Fruit fly (Drosophila melanogaster) whole organism, embryonic: ENCODE results near the gene Cyp303a1.

Source experiments
- CG11093 ChIP-seq: fragments of 200-800 bp; sonication (Bioruptor generic); IDR thresholded peaks from 3 replicates; pipeline ENCODE4 v1.3.6; 2022; ENCODE audit warnings: missing biosample characterization, missing genetic modification characterization
- CG11456 ChIP-seq: fragments of 200-800 bp; sonication (Bioruptor generic); IDR thresholded peaks from 3 replicates; pipeline ENCODE4 v1.3.6; 2022; ENCODE audit warnings: missing biosample characterization, missing genetic modification characterization
- CG13624 ChIP-seq: fragments of 200-800 bp; sonication (Bioruptor generic); optimal IDR thresholded peaks from 2 replicates; lab custom pipeline; 2016; ENCODE audit warnings: missing biosample characterization, missing genetic modification characterization
- CG13894 ChIP-seq: fragments of 200-800 bp; sonication (Bioruptor generic); optimal IDR thresholded peaks from 3 replicates; lab custom pipeline; 2018; ENCODE audit warnings: missing biosample characterization, mild to moderate bottlenecking, missing genetic modification characterization, moderate library complexity
- CG15073 ChIP-seq: fragments of 200-800 bp; sonication (Bioruptor generic); optimal IDR thresholded peaks from 2 replicates; lab custom pipeline; 2016; ENCODE audit warnings: missing biosample characterization, missing genetic modification characterization
- CG1602 ChIP-seq: fragments of 200-800 bp; sonication (Bioruptor generic); optimal IDR thresholded peaks from 3 replicates; lab custom pipeline; 2016; ENCODE audit warnings: missing biosample characterization, missing genetic modification characterization
- CG17361 ChIP-seq: fragments of 200-800 bp; sonication (Bioruptor generic); IDR thresholded peaks from 3 replicates; pipeline ENCODE4 v1.3.6; 2022; ENCODE audit warnings: missing biosample characterization, missing genetic modification characterization
- CG2129 ChIP-seq: fragments of 200-800 bp; sonication (Bioruptor generic); IDR thresholded peaks from 2 replicates; pipeline ENCODE4 v1.3.6; 2022; ENCODE audit warnings: missing biosample characterization, missing genetic modification characterization; ENCODE audit not compliant: partially characterized antibody
- CG2678 ChIP-seq: fragments of 200-800 bp; sonication (Bioruptor generic); optimal IDR thresholded peaks from 3 replicates; lab custom pipeline; 2019; ENCODE audit warnings: missing biosample characterization, mild to moderate bottlenecking, missing genetic modification characterization, moderate library complexity
- CG30403 ChIP-seq: fragments of 200-800 bp; sonication (Bioruptor generic); optimal IDR thresholded peaks from 3 replicates; lab custom pipeline; 2016; ENCODE audit warnings: missing biosample characterization, missing genetic modification characterization
- CG31441 ChIP-seq: fragments of 200-800 bp; sonication (Bioruptor generic); IDR thresholded peaks from 2 replicates; pipeline ENCODE4 v1.3.6; 2022; ENCODE audit warnings: missing biosample characterization, missing genetic modification characterization
- CG33213 ChIP-seq: fragments of 200-800 bp; sonication (Bioruptor generic); optimal IDR thresholded peaks from 3 replicates; lab custom pipeline; 2016; ENCODE audit warnings: missing biosample characterization, missing genetic modification characterization
- CG3726 ChIP-seq: fragments of 200-800 bp; sonication (Bioruptor generic); IDR thresholded peaks from 3 replicates; pipeline ENCODE4, ENCODE4 v1.3.6; 2022; ENCODE audit warnings: missing biosample characterization, missing genetic modification characterization
- CG4282 ChIP-seq: fragments of 200-800 bp; sonication (Bioruptor generic); optimal IDR thresholded peaks from 2 replicates; lab custom pipeline; 2016; ENCODE audit warnings: missing biosample characterization, missing genetic modification characterization
- CG7556 ChIP-seq: fragments of 200-800 bp; sonication (Bioruptor generic); optimal IDR thresholded peaks from 2 replicates; lab custom pipeline; 2017; ENCODE audit warnings: missing biosample characterization, mild to moderate bottlenecking, missing genetic modification characterization
- CG8944 ChIP-seq: fragments of 200-800 bp; sonication (Bioruptor generic); optimal IDR thresholded peaks from 3 replicates; lab custom pipeline; 2016; ENCODE audit warnings: missing biosample characterization, missing genetic modification characterization
- CoRest ChIP-seq: fragments of 200-800 bp; sonication (Bioruptor generic); optimal IDR thresholded peaks from 3 replicates; lab custom pipeline; 2018; ENCODE audit warnings: missing biosample characterization, mild to moderate bottlenecking, missing genetic modification characterization, moderate library complexity
- Deaf1 ChIP-seq: fragments of 200-800 bp; optimal IDR thresholded peaks from 3 replicates; lab custom pipeline; 2019; ENCODE audit warnings: missing biosample characterization, mild to moderate bottlenecking, missing genetic modification characterization, moderate library complexity
- Dll ChIP-seq: fragments of 200-800 bp; sonication (Bioruptor generic); IDR thresholded peaks from 4 replicates; pipeline ENCODE4 v1.3.6; 2022; ENCODE audit warnings: missing biosample characterization, missing genetic modification characterization; ENCODE audit not compliant: partially characterized antibody
- Dref ChIP-seq: fragments of 200-800 bp; sonication (Bioruptor generic); IDR thresholded peaks from 2 replicates; pipeline ENCODE4 v1.3.6; 2022; ENCODE audit warnings: missing biosample characterization, missing genetic modification characterization
- Ets65A ChIP-seq: fragments of 200-800 bp; sonication (Bioruptor generic); peaks from one replicate; lab custom pipeline; 2016; ENCODE audit warnings: missing biosample characterization, missing genetic modification characterization
- Gug ChIP-seq: fragments of 200-800 bp; sonication (Bioruptor generic); IDR thresholded peaks from 4 replicates; pipeline ENCODE4 v1.3.6; 2022; ENCODE audit warnings: missing biosample characterization, missing genetic modification characterization
- HmgZ ChIP-seq: fragments of 200-800 bp; sonication (Bioruptor generic); optimal IDR thresholded peaks from 2 replicates; lab custom pipeline; 2018; ENCODE audit warnings: missing biosample characterization, mild to moderate bottlenecking, missing genetic modification characterization
- Hr78 ChIP-seq, 2 experiments: fragments of 200-800 bp in 1 of 2; fragments of >200 bp in 1 of 2; sonication (Bioruptor generic) in 1 of 2; optimal IDR thresholded peaks; 2 replicates each; lab custom pipeline; 2017 to 2019; ENCODE audit warnings: missing biosample characterization in 2 of 2, missing genetic modification characterization in 2 of 2, mild to moderate bottlenecking in 1 of 2, moderate library complexity in 1 of 2
- NK7.1 ChIP-seq: fragments of 200-800 bp; sonication (Bioruptor generic); optimal IDR thresholded peaks from 3 replicates; lab custom pipeline; 2016; ENCODE audit warnings: missing biosample characterization, missing genetic modification characterization
- Sry-β ChIP-seq: fragments of 200-800 bp; sonication (Bioruptor generic); optimal IDR thresholded peaks from 2 replicates; lab custom pipeline; 2018; ENCODE audit warnings: missing biosample characterization, mild to moderate bottlenecking, missing genetic modification characterization, moderate library complexity
- Stat92E ChIP-seq, 3 experiments: fragments of >200 bp in 2 of 3; fragments of 200-800 bp in 1 of 3; sonication (Bioruptor generic) in 1 of 3; optimal IDR thresholded peaks; 2 replicates each; lab custom pipeline; 2017 to 2019; ENCODE audit warnings: missing biosample characterization in 3 of 3, missing genetic modification characterization in 3 of 3, mild to moderate bottlenecking in 1 of 3, moderate library complexity in 1 of 3
- Tbp ChIP-seq: fragments of >200 bp; optimal IDR thresholded peaks from 2 replicates; lab custom pipeline; 2018; ENCODE audit warnings: missing biosample characterization, missing genetic modification characterization
- amos ChIP-seq: fragments of 200-800 bp; sonication (Bioruptor generic); IDR thresholded peaks from 2 replicates; pipeline ENCODE4 v1.3.6; 2022; ENCODE audit warnings: missing biosample characterization, missing genetic modification characterization; ENCODE audit not compliant: partially characterized antibody
- br ChIP-seq: fragments of >200 bp; optimal IDR thresholded peaks from 2 replicates; lab custom pipeline; 2017
- cato ChIP-seq: fragments of 200-800 bp; sonication (Bioruptor generic); optimal IDR thresholded peaks from 2 replicates; lab custom pipeline; 2016; ENCODE audit warnings: missing biosample characterization, missing genetic modification characterization, borderline replicate concordance
- chif ChIP-seq, 2 experiments: fragments of 200-800 bp; sonication (Bioruptor generic); optimal IDR thresholded peaks; 3 replicates each; lab custom pipeline; 2016; ENCODE audit warnings: missing biosample characterization in 2 of 2, missing genetic modification characterization in 2 of 2
- croc ChIP-seq: fragments of 200-800 bp; sonication (Bioruptor generic); conservative IDR thresholded peaks from 3 replicates; pipeline ENCODE4 v1.3.6; 2022; ENCODE audit warnings: missing biosample characterization, missing genetic modification characterization
- crp ChIP-seq, 2 experiments: fragments of 200-800 bp; sonication (Bioruptor generic); optimal IDR thresholded peaks; 2 replicates in 1 of 2; 3 replicates in 1 of 2; lab custom pipeline; 2017; ENCODE audit warnings: missing biosample characterization in 2 of 2, missing genetic modification characterization in 2 of 2, mild to moderate bottlenecking in 1 of 2, moderate library complexity in 1 of 2
- da ChIP-seq: fragments of 200-800 bp; sonication (Bioruptor generic); optimal IDR thresholded peaks from 2 replicates; lab custom pipeline; 2016; ENCODE audit warnings: missing biosample characterization, missing genetic modification characterization
- fd96Cb ChIP-seq: fragments of 200-800 bp; sonication (Bioruptor generic); optimal IDR thresholded peaks from 2 replicates; lab custom pipeline; 2018; ENCODE audit warnings: missing biosample characterization, mild to moderate bottlenecking, missing genetic modification characterization, moderate library complexity
- her ChIP-seq: fragments of 200-800 bp; sonication (Bioruptor generic); optimal IDR thresholded peaks from 2 replicates; lab custom pipeline; 2016; ENCODE audit warnings: missing biosample characterization, missing genetic modification characterization
- jigr1 ChIP-seq: fragments of 200-800 bp; sonication (Bioruptor generic); IDR thresholded peaks from 3 replicates; pipeline ENCODE4 v1.3.6; 2022; ENCODE audit warnings: missing biosample characterization, missing genetic modification characterization
- kay ChIP-seq: fragments of 200-800 bp; sonication (Bioruptor generic); optimal IDR thresholded peaks from 2 replicates; lab custom pipeline; 2016; ENCODE audit warnings: missing biosample characterization, missing genetic modification characterization
- luna ChIP-seq: fragments of 200-800 bp; sonication (Bioruptor generic); optimal IDR thresholded peaks from 2 replicates; lab custom pipeline; 2016; ENCODE audit warnings: missing biosample characterization, missing genetic modification characterization
- nerfin-1 ChIP-seq: fragments of 200-800 bp; sonication (Bioruptor generic); optimal IDR thresholded peaks from 3 replicates; lab custom pipeline; 2019; ENCODE audit warnings: missing biosample characterization, mild to moderate bottlenecking, missing genetic modification characterization, moderate library complexity
- nom ChIP-seq: fragments of 200-800 bp; sonication (Bioruptor generic); optimal IDR thresholded peaks from 2 replicates; lab custom pipeline; 2017; ENCODE audit warnings: missing biosample characterization, missing genetic modification characterization, mild to moderate bottlenecking, moderate library complexity, missing genetic modification reagents
- pita ChIP-seq: fragments of 200-800 bp; sonication (Bioruptor generic); optimal IDR thresholded peaks from 2 replicates; lab custom pipeline; 2017; ENCODE audit warnings: missing biosample characterization, mild to moderate bottlenecking, missing genetic modification characterization
- schlank ChIP-seq: fragments of 200-800 bp; sonication (Bioruptor generic); optimal IDR thresholded peaks from 2 replicates; lab custom pipeline; 2018; ENCODE audit warnings: missing biosample characterization, mild to moderate bottlenecking, missing genetic modification characterization
- sob ChIP-seq: fragments of 200-800 bp; sonication (Bioruptor generic); IDR thresholded peaks from 2 replicates; pipeline ENCODE4 v1.3.6; 2022; ENCODE audit warnings: missing biosample characterization, missing genetic modification characterization
- tna ChIP-seq: fragments of 200-800 bp; sonication (Bioruptor generic); IDR thresholded peaks from 2 replicates; pipeline ENCODE4 v1.3.6; 2022; ENCODE audit warnings: missing biosample characterization, missing genetic modification characterization; ENCODE audit not compliant: partially characterized antibody
- trh ChIP-seq: fragments of 200-800 bp; sonication (Bioruptor generic); optimal IDR thresholded peaks from 2 replicates; lab custom pipeline; 2016; ENCODE audit warnings: missing biosample characterization, missing genetic modification characterization
- vnd ChIP-seq: fragments of 200-800 bp; sonication (Bioruptor generic); IDR thresholded peaks from 3 replicates; pipeline ENCODE4 v1.3.6; 2022; ENCODE audit warnings: missing biosample characterization, missing genetic modification characterization; ENCODE audit not compliant: partially characterized antibody

Gene Cyp303a1

dm6 chr2L:16325515-16326257 is 31.7 kb downstream of the Cyp303a1 start, which contains the start of gene cact (continued):
- peak; percentile 95 for TF ChIP-seq HmgZ (tag; lab: Kevin White, UChicago)
- TF ChIP-seq pita (GFP tag; lab: Kevin White, UChicago) = no peak
- peak; percentile 93 for TF ChIP-seq CG1602
- TF ChIP-seq fd96Cb (tag; lab: Kevin White, UChicago) = peak; percentile 88
- peak; percentile 86 for TF ChIP-seq trh (GFP tag; lab: Kevin White, UChicago)
- TF ChIP-seq CG8944 (GFP tag; lab: Kevin White, UChicago) = peak; percentile 91
- TF ChIP-seq vnd = peak; percentile 51; the same call in 2 of the 3 replicates
- TF ChIP-seq her (GFP tag; lab: Kevin White, UChicago) = peak; percentile 90
- TF ChIP-seq CG2129 (GFP tag; lab: Robert Waterston, UW) = no peak
- TF ChIP-seq croc (GFP tag; lab: Robert Waterston, UW) = peak; percentile 72
- peak; percentile 87 for TF ChIP-seq CG31441
- peak; percentile 93 for TF ChIP-seq CG33213
- TF ChIP-seq crp (GFP tag; optimal IDR thresholded peaks at IDR 0.05; lab: Kevin White, UChicago) = peak; percentile 18 to 72
- peak; percentile 81 for TF ChIP-seq nerfin-1 (tag; lab: Kevin White, UChicago)
- peak; percentile 91 for TF ChIP-seq CG7556 (GFP tag; lab: Kevin White, UChicago)
- TF ChIP-seq CG11456 (GFP tag; lab: Robert Waterston, UW) = peak; percentile 91
- TF ChIP-seq Gug (GFP tag; lab: Robert Waterston, UW) = peak; percentile 87
- peak; percentile 85 for TF ChIP-seq NK7.1 (GFP tag; lab: Kevin White, UChicago)
- peak; percentile 97 for TF ChIP-seq CG30403
- TF ChIP-seq cato = peak; percentile 86
- peak; percentile 63 for TF ChIP-seq CG15073
- peak; percentile 73 for TF ChIP-seq Deaf1 (tag; lab: Kevin White, UChicago)
- peak; percentile 91 for TF ChIP-seq kay (GFP tag; lab: Kevin White, UChicago)
- peak; percentile 73 for TF ChIP-seq nom (GFP tag; lab: Kevin White, UChicago)
- TF ChIP-seq amos (GFP tag; lab: Robert Waterston, UW) = 0 out of 2 replicates have a peak, but pooled peaks have one; percentile 30
- TF ChIP-seq Hr78 (GFP tag; optimal IDR thresholded peaks at IDR 0.05; lab: Kevin White, UChicago) = peak in 1 of 2 experiments; percentile 59
- TF ChIP-seq br = no peak
- TF ChIP-seq jigr1 = no peak
- peak; percentile 81 for TF ChIP-seq da (GFP tag; lab: Kevin White, UChicago)
- TF ChIP-seq Dll = peak; percentile 66
- TF ChIP-seq CG2678 (tag; lab: Kevin White, UChicago) = peak; percentile 93
- peak; percentile 95 for TF ChIP-seq CG13894 (tag; lab: Kevin White, UChicago)
- peak; percentile 80 for TF ChIP-seq schlank (tag; lab: Kevin White, UChicago)
- no peak for TF ChIP-seq Dref (GFP tag; lab: Robert Waterston, UW)
- TF ChIP-seq CG3726 (GFP tag; lab: Robert Waterston, UW) = peak; percentile 82; the same call in 1 of the 3 replicates
- TF ChIP-seq CoRest (tag; lab: Kevin White, UChicago) = peak; percentile 92
- TF ChIP-seq CG17361 (GFP tag; lab: Robert Waterston, UW) = peak; percentile 93
- TF ChIP-seq chif (GFP tag; optimal IDR thresholded peaks at IDR 0.05; lab: Kevin White, UChicago) = peak; percentile 86 to 95
- peak; percentile 79 for TF ChIP-seq CG4282
- TF ChIP-seq Tbp (GFP tag; lab: Kevin White, UChicago) = no peak
- TF ChIP-seq sob (GFP tag; lab: Robert Waterston, UW) = peak; percentile 93
- no peak for TF ChIP-seq tna
- TF ChIP-seq Ets65A (GFP tag; lab: Kevin White, UChicago) = peak; percentile 99
- peak; percentile 77 for TF ChIP-seq CG11093 (GFP tag; lab: Robert Waterston, UW)
- TF ChIP-seq CG13624 (GFP tag; lab: Kevin White, UChicago) = peak; percentile 94
- peak; percentile 68 for TF ChIP-seq luna
- peak in 1 of 3 experiments; percentile 75 for TF ChIP-seq Stat92E (GFP tag; optimal IDR thresholded peaks at IDR 0.05; lab: Kevin White, UChicago)
- peak; percentile 47 for TF ChIP-seq Sry-β (GFP tag; lab: Kevin White, UChicago)
